Fruit fly (Drosophila melanogaster): ENCODE results near the gene TSG101.

The TSG101 gene

dm6 chr3L:16806823-16807325 is 35.2 kb upstream of the TSG101 start:
- TF ChIP-seq CG12769 (tag; optimal IDR thresholded peaks at IDR 0.05) (peak; percentile 11), Ada2b (GFP tag; IDR thresholded peaks at IDR 0.05) (peak; percentile 54), CG13424 (tag; optimal IDR thresholded peaks at IDR 0.05) (peak; percentile 80), twi (tag; optimal IDR thresholded peaks at IDR 0.05) (peak; percentile 25), CG13296 (GFP tag; optimal IDR thresholded peaks at IDR 0.05) (peak; percentile 76), CG14710 (tag; optimal IDR thresholded peaks at IDR 0.05) (peak; percentile 74), CG10462 (GFP tag; optimal IDR thresholded peaks at IDR 0.05) (peak; percentile 44), CG10431 (GFP tag; optimal IDR thresholded peaks at IDR 0.05) (no peak), Atf6 (GFP tag; IDR thresholded peaks at IDR 0.05) (0 out of 2 replicates have a peak, but pooled peaks have one; percentile 10), Hr51 (GFP tag; optimal IDR thresholded peaks at IDR 0.05) (peak in 1 of 2 experiments; percentile 76), Bgb (GFP tag; IDR thresholded peaks at IDR 0.05; ENCODE audit: partially characterized antibody) (no peak), gem (tag; optimal IDR thresholded peaks at IDR 0.05) (peak; percentile 85), gcm (GFP tag; optimal IDR thresholded peaks at IDR 0.05) (peak; percentile 64), Mes4 (GFP tag; optimal IDR thresholded peaks at IDR 0.05) (no peak), Dip3 (GFP tag; optimal IDR thresholded peaks at IDR 0.05) (no peak), Hr39 (optimal IDR thresholded peaks at IDR 0.05) (no peak), al (GFP tag; IDR thresholded peaks at IDR 0.05) (0 out of 2 replicates have a peak, but pooled peaks have one; percentile 13), pho (GFP tag; optimal IDR thresholded peaks at IDR 0.05) (peak; percentile 20), Gug (GFP tag; IDR thresholded peaks at IDR 0.05) (peak; percentile 22; the same call in 1 of the 4 replicates), tgo (GFP tag; IDR thresholded peaks at IDR 0.05) (peak; percentile 54; the same call in 1 of the 3 replicates), lola (GFP tag; optimal IDR thresholded peaks at IDR 0.05) (peak in 1 of 3 experiments; percentile 78), az2 (GFP tag; optimal IDR thresholded peaks at IDR 0.05) (peak; percentile 61), unpg (GFP tag; optimal IDR thresholded peaks at IDR 0.05) (peak; percentile 56), H2.0 (GFP tag; IDR thresholded peaks at IDR 0.05) (peak; percentile 9; the same call in 1 of the 2 replicates), CG14441 (GFP tag; IDR thresholded peaks at IDR 0.05) (0 out of 2 replicates have a peak, but pooled peaks have one; percentile 21), Side (GFP tag; optimal IDR thresholded peaks at IDR 0.05) (no peak), fd102C (GFP tag; optimal IDR thresholded peaks at IDR 0.05) (no peak), schlank (tag; optimal IDR thresholded peaks at IDR 0.05) (peak; percentile 13), CG11398 (GFP tag; optimal IDR thresholded peaks at IDR 0.05) (no peak), z (GFP tag; IDR thresholded peaks at IDR 0.05) (peak; percentile 25; the same call in 1 of the 3 replicates), CG4707 (GFP tag; optimal IDR thresholded peaks at IDR 0.05) (no peak), E2f2 (GFP tag; IDR thresholded peaks at IDR 0.05) (no peak; the same call in 1 of the 2 replicates), Med (GFP tag) (peak; percentile 33), zen2 (GFP tag; IDR thresholded peaks at IDR 0.05; ENCODE audit: partially characterized antibody) (no peak), CG7963 (GFP tag; IDR thresholded peaks at IDR 0.05; ENCODE audit: partially characterized antibody) (no peak), CG17568 (GFP tag; optimal IDR thresholded peaks at IDR 0.05) (peak; percentile 5), Nf-YC (tag; optimal IDR thresholded peaks at IDR 0.05) (peak; percentile 62), hkb (optimal IDR thresholded peaks at IDR 0.05) (no peak), hkb (GFP tag; IDR thresholded peaks at IDR 0.05) (no peak), dimm (GFP tag; IDR thresholded peaks at IDR 0.05) (no peak), bcd (GFP tag; optimal IDR thresholded peaks at IDR 0.05) (peak; percentile 69), CG5953 (GFP tag; IDR thresholded peaks at IDR 0.05) (0 out of 2 replicates have a peak, but pooled peaks have one; percentile 3), CG9876 (GFP tag; optimal IDR thresholded peaks at IDR 0.05) (no peak), salm (tag; optimal IDR thresholded peaks at IDR 0.05) (peak; percentile 26), Lhr (GFP tag; optimal IDR thresholded peaks at IDR 0.05) (peak; percentile 35), CG8944 (GFP tag; optimal IDR thresholded peaks at IDR 0.05) (no peak), crp (GFP tag; optimal IDR thresholded peaks at IDR 0.05) (peak in 1 of 2 experiments; percentile 10), sens (GFP tag) (peak; percentile 56), CG1233 (GFP tag; optimal IDR thresholded peaks at IDR 0.05) (peak; percentile 76), slbo (GFP tag; IDR thresholded peaks at IDR 0.05) (peak; percentile 63; the same call in 1 of the 2 replicates)
